Worm (Caenorhabditis elegans) whole organism, L3 larva: ENCODE data around the gene csb-1.

ENCODE experiments used
- R02D3.7 ChIP-seq: fragments of 150-350 bp; optimal IDR thresholded peaks from 2 replicates; lab custom pipeline; 2014; ENCODE audit warnings: missing biosample characterization, missing genetic modification characterization
- aly-2 ChIP-seq: fragments of 150-350 bp; optimal IDR thresholded peaks from 2 replicates; lab custom pipeline; 2014; ENCODE audit warnings: missing biosample characterization, missing genetic modification characterization
- ama-1 ChIP-seq: fragments of 150-350 bp; optimal IDR thresholded peaks from 2 replicates; lab custom pipeline; 2018
- ceh-16 ChIP-seq: sonication (generic microtip); optimal IDR thresholded peaks from 2 replicates; lab custom pipeline; 2017; ENCODE audit warnings: missing biosample characterization, missing genetic modification characterization
- ceh-28 ChIP-seq: fragments of 150-350 bp; optimal IDR thresholded peaks from 2 replicates; lab custom pipeline; 2014; ENCODE audit warnings: missing biosample characterization, missing genetic modification reagents, missing genetic modification characterization
- ceh-82 ChIP-seq: fragments of 150-350 bp; optimal IDR thresholded peaks from 2 replicates; lab custom pipeline; 2014; ENCODE audit warnings: missing biosample characterization, missing genetic modification characterization
- daf-12 ChIP-seq: fragments of 150-350 bp; optimal IDR thresholded peaks from 2 replicates; lab custom pipeline; 2014; ENCODE audit warnings: missing biosample characterization, missing genetic modification reagents, missing genetic modification characterization
- egl-27 ChIP-seq: sonication (generic microtip); optimal IDR thresholded peaks from 4 replicates; lab custom pipeline; 2017; ENCODE audit warnings: missing biosample characterization, missing genetic modification reagents, missing genetic modification characterization
- elt-1 ChIP-seq: fragments of 150-350 bp; optimal IDR thresholded peaks from 2 replicates; lab custom pipeline; 2014; ENCODE audit warnings: missing biosample characterization, missing genetic modification characterization
- elt-2 ChIP-seq: sonication (generic microtip); optimal IDR thresholded peaks from 2 replicates; lab custom pipeline; 2016; ENCODE audit warnings: missing genetic modification reagents, mild to moderate bottlenecking, missing genetic modification characterization, missing compliant biosample characterization
- elt-3 ChIP-seq, 3 experiments: fragments of 150-350 bp in 1 of 3; sonication (generic microtip) in 2 of 3; optimal IDR thresholded peaks; 2 replicates in 2 of 3; 4 replicates in 1 of 3; lab custom pipeline; 2014 to 2017; ENCODE audit warnings: missing biosample characterization in 3 of 3, missing genetic modification characterization in 3 of 3
- eor-1 ChIP-seq, 2 experiments: fragments of 150-350 bp; optimal IDR thresholded peaks; 2 replicates each; lab custom pipeline; 2014 to 2018; ENCODE audit warnings: missing biosample characterization in 2 of 2, missing genetic modification characterization in 2 of 2
- fkh-10 ChIP-seq: sonication (generic microtip); optimal IDR thresholded peaks from 2 replicates; lab custom pipeline; 2017; ENCODE audit warnings: missing biosample characterization, missing genetic modification reagents, missing genetic modification characterization
- hmg-11 ChIP-seq: sonication (generic microtip); optimal IDR thresholded peaks from 2 replicates; lab custom pipeline; 2016; ENCODE audit warnings: missing genetic modification characterization, missing compliant biosample characterization
- jun-1 ChIP-seq: fragments of 150-350 bp; optimal IDR thresholded peaks from 2 replicates; lab custom pipeline; 2014; ENCODE audit warnings: missing biosample characterization, missing genetic modification reagents, missing genetic modification characterization
- lin-15B ChIP-seq: fragments of 150-350 bp; optimal IDR thresholded peaks from 2 replicates; lab custom pipeline; 2014; ENCODE audit warnings: missing biosample characterization, missing genetic modification characterization
- lsy-12 ChIP-seq: sonication (generic microtip); optimal IDR thresholded peaks from 2 replicates; lab custom pipeline; 2016; ENCODE audit warnings: mild to moderate bottlenecking, missing genetic modification characterization, missing compliant biosample characterization
- mml-1 ChIP-seq: fragments of 150-350 bp; sonication (generic microtip); optimal IDR thresholded peaks from 3 replicates; lab custom pipeline; 2014; ENCODE audit warnings: missing biosample characterization, missing genetic modification characterization
- nfya-1 ChIP-seq: sonication (generic microtip); optimal IDR thresholded peaks from 2 replicates; lab custom pipeline; 2017; ENCODE audit warnings: missing genetic modification characterization, mild to moderate bottlenecking, missing compliant biosample characterization, antibody characterized with exemption, moderate library complexity; ENCODE audit not compliant: insufficient read depth
- nhr-12 ChIP-seq: fragments of 150-350 bp; optimal IDR thresholded peaks from 2 replicates; lab custom pipeline; 2014; ENCODE audit warnings: missing biosample characterization, missing genetic modification characterization
- nhr-23 ChIP-seq: fragments of 150-350 bp; optimal IDR thresholded peaks from 2 replicates; lab custom pipeline; 2014; ENCODE audit warnings: missing biosample characterization, missing genetic modification reagents, missing genetic modification characterization
- nhr-28 ChIP-seq: fragments of 150-350 bp; optimal IDR thresholded peaks from 2 replicates; lab custom pipeline; 2014; ENCODE audit warnings: missing biosample characterization, missing genetic modification characterization
- nhr-43 ChIP-seq: sonication (generic microtip); optimal IDR thresholded peaks from 2 replicates; lab custom pipeline; 2016; ENCODE audit warnings: mild to moderate bottlenecking, missing genetic modification characterization, missing compliant biosample characterization; ENCODE audit not compliant: poor library complexity, severe bottlenecking
- pha-4 ChIP-seq: fragments of 150-350 bp; optimal IDR thresholded peaks from 2 replicates; lab custom pipeline; 2014; ENCODE audit warnings: missing biosample characterization, missing genetic modification reagents, missing genetic modification characterization
- pqm-1 ChIP-seq: fragments of 150-350 bp; optimal IDR thresholded peaks from 2 replicates; lab custom pipeline; 2017; ENCODE audit warnings: missing biosample characterization, missing genetic modification characterization, inconsistent platforms
- sea-2 ChIP-seq: fragments of 150-350 bp; sonication (generic microtip); optimal IDR thresholded peaks from 4 replicates; lab custom pipeline; 2014; ENCODE audit warnings: missing biosample characterization, missing genetic modification reagents, missing genetic modification characterization
- skn-1 ChIP-seq: fragments of 150-350 bp; optimal IDR thresholded peaks from 2 replicates; lab custom pipeline; 2014; ENCODE audit warnings: missing biosample characterization, missing genetic modification characterization
- snpc-4 ChIP-seq: fragments of 150-350 bp; optimal IDR thresholded peaks from 2 replicates; lab custom pipeline; 2014; ENCODE audit warnings: missing biosample characterization, missing genetic modification characterization
- ztf-4 ChIP-seq: fragments of 150-350 bp; optimal IDR thresholded peaks from 2 replicates; lab custom pipeline; 2014; ENCODE audit warnings: missing biosample characterization, missing genetic modification characterization

Gene csb-1

ce11 chrX:15910328-15910727 is 44.6 kb upstream of the csb-1 start, which contains the start of gene npr-33:
TSS of gene npr-33 (plus strand) at chrX:15910628.
- TF ChIP-seq elt-1 (tag; lab: Kevin White, UChicago) (no peak), pha-4 (no peak), nfya-1 (tag; lab: Kevin White, UChicago) (no peak), fkh-10 (no peak), elt-3 (tag; optimal IDR thresholded peaks at IDR 0.05; lab: Kevin White, UChicago) (no peak), nhr-23 (no peak), nhr-28 (tag; lab: Kevin White, UChicago) (no peak)
- TF ChIP-seq, all 47 proteins: peak for 0

DNA sequence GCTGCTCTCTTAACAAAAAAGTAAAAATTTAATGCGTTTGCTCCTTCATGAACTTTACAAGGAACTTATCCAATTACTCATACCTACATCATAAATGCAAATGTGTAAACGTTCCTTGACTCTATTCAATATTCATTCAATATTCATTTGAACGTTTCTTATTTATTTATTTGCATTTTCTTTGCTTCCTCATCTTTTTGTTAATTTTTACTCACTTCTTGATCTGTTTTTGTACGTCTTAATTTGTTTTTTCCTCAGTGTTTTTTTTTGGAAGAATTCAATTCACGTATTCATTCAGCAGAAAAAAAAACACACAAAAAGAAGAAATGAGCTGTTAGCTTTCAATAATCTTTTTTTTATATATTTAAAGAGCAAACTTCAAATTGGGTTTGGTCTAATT is 37.1 kb upstream of the csb-1 start:
- TF ChIP-seq R02D3.7 (no peak), egl-27 (no peak), ama-1 (lab: Kevin White, UChicago) (no peak), nhr-12 (tag; lab: Kevin White, UChicago) (no peak), sea-2 (GFP tag; lab: Kevin White, UChicago) (no peak)

DNA sequence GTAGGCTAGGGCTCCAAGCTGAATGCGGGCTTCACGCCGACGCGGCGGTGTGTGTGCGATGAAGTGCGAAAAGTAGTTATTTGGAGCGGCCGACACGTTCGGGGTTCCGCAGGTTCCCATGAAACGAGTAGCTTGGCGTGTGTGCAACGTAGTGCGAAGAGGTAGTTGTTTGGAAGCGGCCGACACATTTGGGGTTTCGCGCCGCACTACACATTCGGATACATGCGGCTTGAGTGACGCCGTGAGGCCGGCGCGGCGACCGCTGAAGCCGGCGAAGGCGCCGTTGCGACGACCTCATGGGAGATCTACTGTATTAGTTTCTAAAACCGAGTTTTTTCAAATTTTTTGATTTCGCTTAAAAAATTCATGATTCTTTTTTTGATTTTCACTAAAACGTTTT is 35.5 kb upstream of the csb-1 start:
- no peak for TF ChIP-seq daf-12 (tag; lab: Kevin White, UChicago)
- TF ChIP-seq elt-2 (tag; lab: Kevin White, UChicago): no peak
- TF ChIP-seq snpc-4 (tag; lab: Kevin White, UChicago): no peak
- TF ChIP-seq eor-1 (tag; optimal IDR thresholded peaks at IDR 0.05; lab: Kevin White, UChicago): no peak
- TF ChIP-seq pqm-1 (tag; lab: Kevin White, UChicago): no peak
- TF ChIP-seq fkh-10: no peak
- TF ChIP-seq skn-1 (tag; lab: Kevin White, UChicago): no peak
- no peak for TF ChIP-seq nhr-28 (tag; lab: Kevin White, UChicago)
- TF ChIP-seq aly-2 (tag; lab: Kevin White, UChicago): no peak
- no peak for TF ChIP-seq lsy-12
- no peak for TF ChIP-seq lin-15B (tag; lab: Kevin White, UChicago)
- no peak for TF ChIP-seq mml-1
- no peak for TF ChIP-seq jun-1 (tag; lab: Kevin White, UChicago)

ce11 chrX:15892525-15892924 is 26.8 kb upstream of the csb-1 start:
- TF ChIP-seq jun-1 (tag; lab: Kevin White, UChicago) (no peak), snpc-4 (tag; lab: Kevin White, UChicago) (peak; percentile 30), ceh-16 (tag; lab: Kevin White, UChicago) (no peak)

- TF ChIP-seq lsy-12 (no peak), ama-1 (lab: Kevin White, UChicago) (no peak), ztf-4 (tag; lab: Kevin White, UChicago) (no peak), jun-1 (tag; lab: Kevin White, UChicago) (no peak)
Measured at ce11 chrX:15887989-15888388, 22.3 kb upstream of the csb-1 start.

- TF ChIP-seq skn-1 (tag; lab: Kevin White, UChicago) (no peak), mml-1 (no peak), ceh-28 (tag; lab: Kevin White, UChicago) (no peak), hmg-11 (tag; lab: Kevin White, UChicago) (no peak), ceh-16 (tag; lab: Kevin White, UChicago) (no peak), nhr-43 (tag; lab: Kevin White, UChicago) (no peak), ceh-82 (tag; lab: Kevin White, UChicago) (no peak), lsy-12 (no peak)
Measured at ce11 chrX:15887495-15887894, 21.8 kb upstream of the csb-1 start, which contains the start of gene F53H4.3. TSS of gene F53H4.3 (minus strand) at chrX:15887595.

- TF ChIP-seq R02D3.7: no peak
Measured at ce11 chrX:15884478-15884877, 18.8 kb upstream of the csb-1 start.
